Worm (Caenorhabditis elegans): ENCODE results near the gene fdgt-2.

DNA sequence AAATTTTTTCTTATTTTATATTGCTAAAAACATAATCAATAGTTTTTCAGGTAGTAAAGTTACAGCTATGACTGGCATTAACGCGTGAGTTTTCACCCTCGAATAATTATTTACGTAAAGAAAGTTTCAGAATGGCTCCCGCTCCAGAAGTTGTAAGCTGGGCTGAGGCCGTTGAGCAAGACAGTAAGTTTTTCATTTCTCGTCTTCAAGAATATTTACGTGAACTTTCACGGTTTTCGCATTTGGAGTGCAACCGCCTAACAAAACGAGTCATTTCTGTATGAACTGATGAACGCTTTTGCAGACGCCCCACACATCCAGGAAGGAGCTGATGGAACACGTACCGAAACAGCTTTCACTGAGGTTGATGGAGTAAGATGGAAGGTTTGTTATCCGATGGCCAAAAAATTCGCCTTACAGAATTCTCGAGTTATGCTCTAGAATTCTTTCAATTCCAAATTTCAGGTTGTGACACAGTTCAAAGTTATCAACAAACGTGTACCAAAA, 25.4 kb downstream of the fdgt-2 start, which contains the start of gene eif-3.G:
- TF ChIP-seq nfya-1 (tag; optimal IDR thresholded peaks at IDR 0.05; ENCODE audit: insufficient read depth) (no peak), nhr-12 (tag; optimal IDR thresholded peaks at IDR 0.05) (no peak), nhr-11 (tag; optimal IDR thresholded peaks at IDR 0.05) (no peak), unc-39 (tag; optimal IDR thresholded peaks at IDR 0.05) (no peak), nhr-28 (tag; optimal IDR thresholded peaks at IDR 0.05) (no peak), lin-15B (tag; optimal IDR thresholded peaks at IDR 0.05) (no peak), R02D3.7 (tag; optimal IDR thresholded peaks at IDR 0.05) (no peak), zag-1 (tag; optimal IDR thresholded peaks at IDR 0.05) (no peak), lsy-12 (tag; optimal IDR thresholded peaks at IDR 0.05) (no peak)

Measured in whole organism, L3 larva.